Worm (Caenorhabditis elegans): ENCODE results near the gene F59B10.5.

DNA sequence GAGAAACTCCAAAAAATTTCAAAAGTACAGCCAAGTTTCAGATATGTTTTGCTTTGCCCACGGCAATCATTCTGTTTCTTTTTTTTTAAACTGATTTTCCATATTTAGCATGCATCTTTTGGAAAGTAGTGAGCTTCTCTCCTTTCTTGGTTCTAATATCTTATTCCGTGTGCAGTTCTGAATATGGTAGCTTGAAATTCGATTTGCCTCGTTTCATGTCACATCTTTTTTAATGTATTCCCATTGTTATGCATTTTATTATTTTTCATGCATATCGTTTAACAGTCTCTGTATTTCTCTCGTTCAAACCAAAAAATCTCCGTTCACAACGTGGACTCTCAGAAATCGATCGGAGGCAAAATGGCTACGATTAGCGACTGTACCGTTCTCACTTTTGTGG is 29.0 kb downstream of the F59B10.5 start, which contains the start of gene ZK666.14:
- TF ChIP-seq ztf-11 (tag; optimal IDR thresholded peaks at IDR 0.05) (no peak), nhr-12 (tag; optimal IDR thresholded peaks at IDR 0.05) (no peak)
